Fruit fly (Drosophila melanogaster) whole organism, embryonic: ENCODE results near the gene CG40045.
"Not testable (repeated sequence)": the region's sequence is repeated elsewhere in the genome, so short reads cannot be mapped to it uniquely, and the experiment has no call there.

Experiments
- CG1024 ChIP-seq: fragments of 200-800 bp; sonication (Bioruptor generic); IDR thresholded peaks from 2 replicates; pipeline ENCODE4 v1.3.6; 2022; ENCODE audit warnings: missing biosample characterization, missing genetic modification characterization
- CG10543 ChIP-seq: fragments of 200-800 bp; sonication (Bioruptor generic); optimal IDR thresholded peaks from 3 replicates; lab custom pipeline; 2017; ENCODE audit warnings: missing biosample characterization, mild to moderate bottlenecking, missing genetic modification characterization, moderate library complexity
- CG10654 ChIP-seq: fragments of 200-800 bp; sonication (Bioruptor generic); optimal IDR thresholded peaks from 2 replicates; lab custom pipeline; 2016; ENCODE audit warnings: missing biosample characterization, missing genetic modification characterization
- CG13123 ChIP-seq: fragments of 200-800 bp; sonication (Bioruptor generic); optimal IDR thresholded peaks from 2 replicates; lab custom pipeline; 2016; ENCODE audit warnings: missing biosample characterization, missing genetic modification characterization
- CG14667 ChIP-seq: fragments of 200-800 bp; sonication (Bioruptor generic); IDR thresholded peaks from 2 replicates; pipeline ENCODE4 v1.3.6; 2022; ENCODE audit warnings: missing biosample characterization, missing genetic modification characterization
- CG14860 ChIP-seq: fragments of 200-800 bp; sonication (Bioruptor generic); IDR thresholded peaks from 3 replicates; pipeline ENCODE4 v1.3.6; 2022; ENCODE audit warnings: missing biosample characterization, missing genetic modification characterization; ENCODE audit not compliant: partially characterized antibody
- CG16779 ChIP-seq: fragments of 200-800 bp; sonication (Bioruptor generic); IDR thresholded peaks from 2 replicates; pipeline ENCODE4 v1.3.6; 2022; ENCODE audit warnings: missing biosample characterization, missing genetic modification characterization
- CG17186 ChIP-seq: fragments of 200-800 bp; sonication (Bioruptor generic); optimal IDR thresholded peaks from 3 replicates; lab custom pipeline; 2017; ENCODE audit warnings: missing biosample characterization, missing genetic modification reagents, missing genetic modification characterization
- CG18619 ChIP-seq: fragments of 200-800 bp; sonication (Bioruptor generic); optimal IDR thresholded peaks from 3 replicates; lab custom pipeline; 2017; ENCODE audit warnings: missing biosample characterization, mild to moderate bottlenecking, missing genetic modification characterization
- CG30020 ChIP-seq: fragments of 200-800 bp; optimal IDR thresholded peaks from 2 replicates; lab custom pipeline; 2019; ENCODE audit warnings: missing biosample characterization, mild to moderate bottlenecking, missing genetic modification characterization, moderate library complexity
- CG34376 ChIP-seq: fragments of 200-800 bp; sonication (Bioruptor generic); optimal IDR thresholded peaks from 2 replicates; lab custom pipeline; 2018; ENCODE audit warnings: missing biosample characterization, mild to moderate bottlenecking, missing genetic modification characterization
- CG6272 ChIP-seq: fragments of 200-800 bp; sonication (Bioruptor generic); IDR thresholded peaks from 2 replicates; pipeline ENCODE4 v1.3.6; 2022; ENCODE audit warnings: missing biosample characterization, missing genetic modification characterization
- CG7357 ChIP-seq: fragments of 200-800 bp; sonication (Bioruptor generic); IDR thresholded peaks from 3 replicates; pipeline ENCODE4 v1.3.6; 2022; ENCODE audit warnings: missing biosample characterization, missing genetic modification characterization
- CG7372 ChIP-seq: fragments of 200-800 bp; sonication (Bioruptor generic); IDR thresholded peaks from 2 replicates; pipeline ENCODE4 v1.3.6; 2022; ENCODE audit warnings: missing biosample characterization, missing genetic modification characterization
- CG7963 ChIP-seq: fragments of 200-800 bp; sonication (Bioruptor generic); IDR thresholded peaks from 3 replicates; pipeline ENCODE4 v1.3.6; 2022; ENCODE audit warnings: missing biosample characterization, missing genetic modification characterization; ENCODE audit not compliant: partially characterized antibody
- D19A ChIP-seq: fragments of 200-800 bp; optimal IDR thresholded peaks from 3 replicates; lab custom pipeline; 2019; ENCODE audit warnings: missing biosample characterization, mild to moderate bottlenecking, missing genetic modification characterization, moderate library complexity
- Dad ChIP-seq: fragments of 200-800 bp; sonication (Bioruptor generic); optimal IDR thresholded peaks from 3 replicates; lab custom pipeline; 2016; ENCODE audit warnings: missing biosample characterization, missing genetic modification characterization
- HLH4C ChIP-seq: fragments of 200-800 bp; sonication (Bioruptor generic); IDR thresholded peaks from 3 replicates; pipeline ENCODE4 v1.3.6; 2022; ENCODE audit warnings: missing biosample characterization, missing genetic modification characterization; ENCODE audit not compliant: partially characterized antibody
- HLHmδ ChIP-seq: fragments of 200-800 bp; sonication (Bioruptor generic); optimal IDR thresholded peaks from 2 replicates; lab custom pipeline; 2018; ENCODE audit warnings: missing biosample characterization, mild to moderate bottlenecking, missing genetic modification characterization, moderate library complexity
- Hmr ChIP-seq: fragments of 200-800 bp; sonication (Bioruptor generic); optimal IDR thresholded peaks from 3 replicates; lab custom pipeline; 2017; ENCODE audit warnings: mild to moderate bottlenecking, missing biosample characterization, missing genetic modification reagents, missing genetic modification characterization
- Oli ChIP-seq: fragments of 200-800 bp; sonication (Bioruptor generic); optimal IDR thresholded peaks from 2 replicates; lab custom pipeline; 2018; ENCODE audit warnings: missing biosample characterization, mild to moderate bottlenecking, missing genetic modification characterization, moderate library complexity
- Opbp ChIP-seq: fragments of 200-800 bp; sonication (Bioruptor generic); IDR thresholded peaks from 3 replicates; pipeline ENCODE4 v1.3.6; 2022; ENCODE audit warnings: missing biosample characterization, missing genetic modification characterization; ENCODE audit not compliant: partially characterized antibody
- Poxn ChIP-seq: fragments of 200-800 bp; sonication (Bioruptor generic); IDR thresholded peaks from 2 replicates; pipeline ENCODE4 v1.3.6; 2022; ENCODE audit warnings: missing biosample characterization, missing genetic modification characterization
- Ravus ChIP-seq: fragments of 200-800 bp; sonication (Bioruptor generic); IDR thresholded peaks from 2 replicates; pipeline ENCODE4 v1.3.6; 2022; ENCODE audit warnings: missing biosample characterization, missing genetic modification characterization
- Side ChIP-seq: fragments of 200-800 bp; sonication (Bioruptor generic); optimal IDR thresholded peaks from 2 replicates; lab custom pipeline; 2016; ENCODE audit warnings: missing biosample characterization, missing genetic modification characterization
- Trl ChIP-seq, 3 experiments: fragments of >200 bp in 2 of 3; fragments of 200-800 bp in 1 of 3; sonication (Bioruptor generic) in 1 of 3; optimal IDR thresholded peaks; 2 replicates in 1 of 3; 3 replicates in 2 of 3; lab custom pipeline; 2016 to 2017; ENCODE audit warnings: missing biosample characterization in 1 of 3, missing genetic modification characterization in 1 of 3
- Usf ChIP-seq: fragments of 200-800 bp; sonication (Bioruptor generic); optimal IDR thresholded peaks from 2 replicates; lab custom pipeline; 2017; ENCODE audit warnings: missing genotype, missing biosample characterization, missing genetic modification characterization
- ac ChIP-seq: fragments of 200-800 bp; sonication (Bioruptor generic); optimal IDR thresholded peaks from 3 replicates; lab custom pipeline; 2017; ENCODE audit warnings: missing biosample characterization, mild to moderate bottlenecking, missing genetic modification characterization
- aop ChIP-seq: fragments of 200-800 bp; sonication (Bioruptor generic); IDR thresholded peaks from 2 replicates; pipeline ENCODE4 v1.3.6; 2022; ENCODE audit warnings: missing biosample characterization, missing genetic modification characterization
- corto ChIP-seq: fragments of 200-800 bp; sonication (Bioruptor generic); optimal IDR thresholded peaks from 2 replicates; lab custom pipeline; 2016; ENCODE audit warnings: missing biosample characterization, mild to moderate bottlenecking, missing genetic modification characterization, moderate library complexity
- dati ChIP-seq: fragments of 200-800 bp; sonication (Bioruptor generic); IDR thresholded peaks from 2 replicates; pipeline ENCODE4 v1.3.6; 2022; ENCODE audit warnings: missing biosample characterization, missing genetic modification characterization
- jigr1 ChIP-seq: fragments of 200-800 bp; sonication (Bioruptor generic); IDR thresholded peaks from 3 replicates; pipeline ENCODE4 v1.3.6; 2022; ENCODE audit warnings: missing biosample characterization, missing genetic modification characterization
- nau ChIP-seq: fragments of 200-800 bp; sonication (Bioruptor generic); optimal IDR thresholded peaks from 3 replicates; lab custom pipeline; 2017; ENCODE audit warnings: missing biosample characterization, mild to moderate bottlenecking, missing genetic modification characterization, missing genetic modification reagents
- nerfin-2 ChIP-seq: fragments of 200-800 bp; sonication (Bioruptor generic); IDR thresholded peaks from 2 replicates; pipeline ENCODE4 v1.3.6; 2022; ENCODE audit warnings: missing biosample characterization, missing genetic modification characterization; ENCODE audit not compliant: partially characterized antibody
- onecut ChIP-seq: fragments of 200-800 bp; sonication (Bioruptor generic); IDR thresholded peaks from 2 replicates; pipeline ENCODE4 v1.3.6; 2022; ENCODE audit warnings: missing biosample characterization, missing genetic modification characterization
- pan ChIP-seq, 4 experiments: fragments of >200 bp in 3 of 4; fragments of 200-800 bp in 1 of 4; sonication (Bioruptor generic) in 1 of 4; optimal IDR thresholded peaks in 3 of 4; IDR thresholded peaks in 1 of 4; 2 replicates each; pipeline versions ENCODE4 v1.3.6 to Lab custom; 2017 to 2022; ENCODE audit warnings: missing biosample characterization in 2 of 4, missing genetic modification characterization in 2 of 4, mixed read lengths in 1 of 4
- pzg ChIP-seq: fragments of 200-800 bp; sonication (Bioruptor generic); optimal IDR thresholded peaks from 3 replicates; lab custom pipeline; 2018; ENCODE audit warnings: missing biosample characterization, mild to moderate bottlenecking, missing genetic modification characterization, moderate library complexity
- row ChIP-seq: fragments of 200-800 bp; sonication (Bioruptor generic); IDR thresholded peaks from 3 replicates; pipeline ENCODE4 v1.3.6; 2022; ENCODE audit warnings: missing biosample characterization, missing genetic modification characterization
- salm ChIP-seq: fragments of 200-800 bp; sonication (Bioruptor generic); optimal IDR thresholded peaks from 2 replicates; lab custom pipeline; 2018; ENCODE audit warnings: missing biosample characterization, mild to moderate bottlenecking, missing genetic modification characterization
- sima ChIP-seq: fragments of 200-800 bp; sonication (Bioruptor generic); optimal IDR thresholded peaks from 2 replicates; lab custom pipeline; 2016; ENCODE audit warnings: missing biosample characterization, missing genetic modification characterization
- ssp ChIP-seq: fragments of 200-800 bp; sonication (Bioruptor generic); IDR thresholded peaks from 2 replicates; pipeline ENCODE4 v1.3.6; 2022; ENCODE audit warnings: missing biosample characterization, missing genetic modification characterization
- trh ChIP-seq: fragments of 200-800 bp; sonication (Bioruptor generic); optimal IDR thresholded peaks from 2 replicates; lab custom pipeline; 2016; ENCODE audit warnings: missing biosample characterization, missing genetic modification characterization
- vnd ChIP-seq: fragments of 200-800 bp; sonication (Bioruptor generic); IDR thresholded peaks from 3 replicates; pipeline ENCODE4 v1.3.6; 2022; ENCODE audit warnings: missing biosample characterization, missing genetic modification characterization; ENCODE audit not compliant: partially characterized antibody

The CG40045 gene

dm6 chr3L:24029774-24030173 lies 1.5 kb downstream of the CG40045 start (continued):
- TF ChIP-seq CG13123 (no peak), CG14667 (no peak), Dad (GFP tag; lab: Kevin White, UChicago) (no peak), onecut (GFP tag; lab: Robert Waterston, UW) (no peak), Side (no peak), CG6272 (GFP tag; lab: Robert Waterston, UW) (no peak)

dm6 chr3L:24034010-24034409 lies 5.7 kb downstream of the CG40045 start:
- peak; percentile 66; the same call in 2 of the 3 replicates for TF ChIP-seq row (GFP tag; lab: Robert Waterston, UW)
- TF ChIP-seq D19A (tag; lab: Kevin White, UChicago): peak; percentile 63
- peak in 1 of 2 experiments; percentile 24 for TF ChIP-seq Trl (optimal IDR thresholded peaks at IDR 0.05; lab: Kevin White, UChicago)
- not testable (repeated sequence) for TF ChIP-seq Trl (GFP tag; optimal IDR thresholded peaks at IDR 0.05; lab: Kevin White, UChicago)

- TF ChIP-seq CG1024 (GFP tag; lab: Robert Waterston, UW) (peak; percentile 69), CG7357 (0 out of 3 replicates have a peak, but pooled peaks have one; percentile 16), ssp (GFP tag; lab: Robert Waterston, UW) (peak; percentile 61)
Observed at dm6 chr3L:24072939-24073338, 44.6 kb downstream of the CG40045 start.

dm6 chr3L:24073713-24074292 lies 45.5 kb downstream of the CG40045 start, which contains the start of gene Snap25:
Snap25 (plus strand) TSS chr3L:24074180.
- TF ChIP-seq CG7963 (0 out of 3 replicates have a peak, but pooled peaks have one; percentile 38), CG10654 (no peak), dati (GFP tag; lab: Robert Waterston, UW) (no peak), trh (GFP tag; lab: Kevin White, UChicago) (no peak), CG18619 (no peak), sima (GFP tag; lab: Kevin White, UChicago) (no peak), HLH4C (peak; percentile 69; the same call in 2 of the 3 replicates), pzg (GFP tag; lab: Kevin White, UChicago) (peak; percentile 3), nau (GFP tag; lab: Kevin White, UChicago) (no peak), CG30020 (peak; percentile 86), corto (GFP tag; lab: Kevin White, UChicago) (no peak), CG10543 (GFP tag; lab: Kevin White, UChicago) (no peak), nerfin-2 (GFP tag; lab: Robert Waterston, UW) (peak; percentile 50), Poxn (GFP tag; lab: Robert Waterston, UW) (no peak), Usf (GFP tag; lab: Kevin White, UChicago) (no peak), Ravus (no peak), Oli (no peak), Side (no peak), ac (no peak), CG7357 (peak; percentile 37; the same call in 1 of the 3 replicates), pan (optimal IDR thresholded peaks at IDR 0.05; lab: Kevin White, UChicago) (no peak), pan (GFP tag; optimal IDR thresholded peaks at IDR 0.05 in 1 of 2, IDR thresholded peaks at IDR 0.05 in 1 of 2) (no peak), vnd (GFP tag; lab: Robert Waterston, UW) (0 out of 3 replicates have a peak, but pooled peaks have one; percentile 32), CG7372 (GFP tag; lab: Robert Waterston, UW) (no peak), jigr1 (GFP tag; lab: Robert Waterston, UW) (no peak), CG17186 (GFP tag; lab: Kevin White, UChicago) (no peak), aop (GFP tag; lab: Robert Waterston, UW) (no peak), CG16779 (GFP tag; lab: Robert Waterston, UW) (no peak), CG34376 (GFP tag; lab: Kevin White, UChicago) (no peak), Hmr (GFP tag; lab: Kevin White, UChicago) (no peak), HLHmδ (GFP tag; lab: Kevin White, UChicago) (no peak), Opbp (no peak), CG14860 (no peak), salm (tag; lab: Kevin White, UChicago) (no peak)
